Worm (Caenorhabditis elegans) whole organism, L2 larva: ENCODE measurements around the gene mrpl-16.

ENCODE experiments used
- C34F6.9 ChIP-seq: fragments of 150-350 bp; optimal IDR thresholded peaks from 2 replicates; lab custom pipeline; 2014; ENCODE audit warnings: missing biosample characterization, missing genetic modification characterization
- F13H6.1 ChIP-seq: sonication (generic microtip); optimal IDR thresholded peaks from 2 replicates; lab custom pipeline; 2016; ENCODE audit warnings: missing genetic modification characterization, missing compliant biosample characterization
- Y55F3AM.14 ChIP-seq: fragments of 200-800 bp; sonication (Bioruptor generic); optimal IDR thresholded peaks from 2 replicates; lab custom pipeline; 2018; ENCODE audit warnings: mild to moderate bottlenecking, missing genetic modification characterization, missing compliant biosample characterization
- ZK546.5 ChIP-seq: sonication (generic microtip); optimal IDR thresholded peaks from 2 replicates; lab custom pipeline; 2017; ENCODE audit warnings: missing biosample characterization, missing genetic modification characterization
- alr-1 ChIP-seq: fragments of 150-350 bp; optimal IDR thresholded peaks from 2 replicates; lab custom pipeline; 2014; ENCODE audit warnings: missing biosample characterization, missing genetic modification characterization
- aly-2 ChIP-seq: fragments of 150-350 bp; optimal IDR thresholded peaks from 2 replicates; lab custom pipeline; 2014; ENCODE audit warnings: missing biosample characterization, missing genetic modification characterization
- ama-1 ChIP-seq: fragments of 150-350 bp; optimal IDR thresholded peaks from 2 replicates; lab custom pipeline; 2018; ENCODE audit warnings: inconsistent platforms
- blmp-1 ChIP-seq: sonication (generic microtip); optimal IDR thresholded peaks from 2 replicates; lab custom pipeline; 2017; ENCODE audit warnings: missing genetic modification characterization, mild to moderate bottlenecking, missing compliant biosample characterization, antibody characterized with exemption, moderate library complexity; ENCODE audit not compliant: insufficient read depth
- ceh-16 ChIP-seq: fragments of 150-350 bp; optimal IDR thresholded peaks from 2 replicates; lab custom pipeline; 2014; ENCODE audit warnings: missing biosample characterization, missing genetic modification characterization
- ceh-82 ChIP-seq: fragments of 150-350 bp; optimal IDR thresholded peaks from 2 replicates; lab custom pipeline; 2014; ENCODE audit warnings: missing biosample characterization, missing genetic modification characterization
- crh-2 ChIP-seq: sonication (generic microtip); optimal IDR thresholded peaks from 2 replicates; lab custom pipeline; 2017; ENCODE audit warnings: missing biosample characterization, missing genetic modification characterization
- egl-27 ChIP-seq: sonication (generic microtip); optimal IDR thresholded peaks from 3 replicates; lab custom pipeline; 2017; ENCODE audit warnings: missing biosample characterization, missing genetic modification reagents, missing genetic modification characterization
- elt-3 ChIP-seq: sonication (generic microtip); optimal IDR thresholded peaks from 2 replicates; lab custom pipeline; 2017; ENCODE audit warnings: missing biosample characterization, missing genetic modification characterization
- fos-1 ChIP-seq: fragments of 150-350 bp; optimal IDR thresholded peaks from 2 replicates; lab custom pipeline; 2014; ENCODE audit warnings: missing biosample characterization, missing genetic modification characterization
- gmeb-1 ChIP-seq: fragments of 150-350 bp; optimal IDR thresholded peaks from 2 replicates; lab custom pipeline; 2014; ENCODE audit warnings: missing biosample characterization, missing genetic modification characterization
- lin-11 ChIP-seq: fragments of 150-350 bp; sonication (generic microtip); optimal IDR thresholded peaks from 2 replicates; lab custom pipeline; 2014; ENCODE audit warnings: missing biosample characterization, missing genetic modification characterization, inconsistent platforms, mixed read lengths
- lin-13 ChIP-seq: fragments of 150-350 bp; optimal IDR thresholded peaks from 2 replicates; lab custom pipeline; 2014; ENCODE audit warnings: missing biosample characterization, missing genetic modification reagents, missing genetic modification characterization
- lsy-2 ChIP-seq, 2 experiments: fragments of 150-350 bp in 1 of 2; sonication (generic microtip) in 1 of 2; optimal IDR thresholded peaks; 2 replicates each; lab custom pipeline; 2014 to 2017; ENCODE audit warnings: missing biosample characterization in 2 of 2, missing genetic modification characterization in 2 of 2
- mab-5 ChIP-seq: fragments of 150-350 bp; optimal IDR thresholded peaks from 2 replicates; lab custom pipeline; 2014; ENCODE audit warnings: missing biosample characterization, missing genetic modification characterization
- mdl-1 ChIP-seq, 2 experiments: fragments of 150-350 bp in 1 of 2; sonication (generic microtip) in 1 of 2; optimal IDR thresholded peaks; 2 replicates each; lab custom pipeline; 2017; ENCODE audit warnings: missing biosample characterization in 2 of 2, missing genetic modification characterization in 2 of 2
- nhr-10 ChIP-seq: sonication (generic microtip); optimal IDR thresholded peaks from 2 replicates; lab custom pipeline; 2017; ENCODE audit warnings: missing biosample characterization, missing genetic modification characterization
- nhr-129 ChIP-seq: fragments of 150-350 bp; optimal IDR thresholded peaks from 2 replicates; lab custom pipeline; 2014; ENCODE audit warnings: missing biosample characterization, missing genetic modification characterization
- nhr-21 ChIP-seq: fragments of 150-350 bp; optimal IDR thresholded peaks from 2 replicates; lab custom pipeline; 2014; ENCODE audit warnings: missing biosample characterization, missing genetic modification characterization
- nhr-23 ChIP-seq: fragments of 150-350 bp; optimal IDR thresholded peaks from 2 replicates; lab custom pipeline; 2014; ENCODE audit warnings: missing biosample characterization, missing genetic modification reagents, missing genetic modification characterization
- nhr-237 ChIP-seq: fragments of 150-350 bp; optimal IDR thresholded peaks from 2 replicates; lab custom pipeline; 2014; ENCODE audit warnings: missing biosample characterization, missing genetic modification characterization
- nhr-25 ChIP-seq: fragments of 150-350 bp; sonication (generic microtip); optimal IDR thresholded peaks from 3 replicates; lab custom pipeline; 2014; ENCODE audit warnings: missing biosample characterization, missing genetic modification characterization
- nhr-6 ChIP-seq: fragments of 150-350 bp; optimal IDR thresholded peaks from 2 replicates; lab custom pipeline; 2014; ENCODE audit warnings: missing biosample characterization, missing genetic modification characterization
- peb-1 ChIP-seq: fragments of 150-350 bp; optimal IDR thresholded peaks from 2 replicates; lab custom pipeline; 2014; ENCODE audit warnings: missing biosample characterization, missing genetic modification characterization
- sem-4 ChIP-seq: fragments of 150-350 bp; optimal IDR thresholded peaks from 2 replicates; lab custom pipeline; 2014; ENCODE audit warnings: missing biosample characterization, missing genetic modification reagents, missing genetic modification characterization
- skn-1 ChIP-seq: sonication (generic microtip); optimal IDR thresholded peaks from 2 replicates; lab custom pipeline; 2017; ENCODE audit warnings: missing biosample characterization, missing genetic modification characterization
- sma-3 ChIP-seq: sonication (generic microtip); optimal IDR thresholded peaks from 2 replicates; lab custom pipeline; 2016; ENCODE audit warnings: missing genetic modification reagents, missing genetic modification characterization, missing compliant biosample characterization
- sma-9 ChIP-seq, 2 experiments: fragments of 150-350 bp in 1 of 2; sonication (generic microtip) in 1 of 2; optimal IDR thresholded peaks; 2 replicates each; lab custom pipeline; 2014 to 2016; ENCODE audit warnings: missing genetic modification characterization in 2 of 2, mild to moderate bottlenecking in 1 of 2, missing biosample characterization in 1 of 2, missing compliant biosample characterization in 1 of 2, missing genetic modification reagents in 1 of 2, moderate library complexity in 1 of 2
- snpc-4 ChIP-seq: fragments of 150-350 bp; optimal IDR thresholded peaks from 2 replicates; lab custom pipeline; 2014; ENCODE audit warnings: missing biosample characterization, missing genetic modification characterization
- unc-55 ChIP-seq: fragments of 150-350 bp; sonication (generic microtip); optimal IDR thresholded peaks from 3 replicates; lab custom pipeline; 2014; ENCODE audit warnings: missing biosample characterization, missing genetic modification reagents, missing genetic modification characterization
- unc-62 ChIP-seq: fragments of 150-350 bp; optimal IDR thresholded peaks from 2 replicates; lab custom pipeline; 2014; ENCODE audit warnings: missing biosample characterization, missing genetic modification reagents, missing genetic modification characterization
- zag-1 ChIP-seq: fragments of 150-350 bp; optimal IDR thresholded peaks from 2 replicates; lab custom pipeline; 2014; ENCODE audit warnings: missing biosample characterization, missing genetic modification characterization
- ztf-1 ChIP-seq: fragments of 200-800 bp; sonication (Bioruptor generic); conservative IDR thresholded peaks from 2 replicates; pipeline ENCODE4 v1.3.6; 2022; ENCODE audit warnings: missing genetic modification characterization, missing compliant biosample characterization
- ztf-11 ChIP-seq: sonication (generic microtip); optimal IDR thresholded peaks from 2 replicates; lab custom pipeline; 2017; ENCODE audit warnings: missing biosample characterization, missing genetic modification characterization
- ztf-4 ChIP-seq: fragments of 150-350 bp; optimal IDR thresholded peaks from 2 replicates; lab custom pipeline; 2014; ENCODE audit warnings: missing biosample characterization, missing genetic modification characterization

mrpl-16 gene

ce11 chrIII:4706678-4707077 is 2.5 kb downstream of the mrpl-16 start, which contains the start of gene T04A8.13:
Gene T04A8.13 (plus strand): TSS chrIII:4706978.
- no peak for TF ChIP-seq alr-1 (tag; lab: Kevin White, UChicago)
- TF ChIP-seq nhr-23 (tag; lab: Kevin White, UChicago), result no peak

- no peak for TF ChIP-seq crh-2 (tag; lab: Kevin White, UChicago)
- TF ChIP-seq unc-55 (GFP tag; lab: Kevin White, UChicago), result peak; percentile 4
These were observed 4.7 kb downstream of the mrpl-16 start, which contains the start of gene T04A8.18 for ce11 chrIII:4708909-4709308. Gene T04A8.18 (plus strand): TSS chrIII:4709209.

- TF ChIP-seq mab-5 (tag; lab: Kevin White, UChicago) (no peak), nhr-25 (tag; lab: Kevin White, UChicago) (no peak), ztf-1 (GFP tag; lab: Robert Waterston, UW) (no peak), unc-55 (GFP tag; lab: Kevin White, UChicago) (no peak), ceh-82 (tag; lab: Kevin White, UChicago) (no peak), sem-4 (tag; lab: Kevin White, UChicago) (no peak), nhr-129 (tag; lab: Kevin White, UChicago) (no peak), blmp-1 (tag; lab: Kevin White, UChicago) (no peak), peb-1 (tag; lab: Kevin White, UChicago) (no peak), fos-1 (tag; lab: Kevin White, UChicago) (no peak), snpc-4 (no peak), zag-1 (tag; lab: Kevin White, UChicago) (no peak), aly-2 (tag; lab: Kevin White, UChicago) (no peak)
These were observed 10.9 kb downstream of the mrpl-16 start, which contains the start of gene him-18 for ce11 chrIII:4715088-4715487. Gene him-18 (minus strand): TSS chrIII:4715188.

DNA sequence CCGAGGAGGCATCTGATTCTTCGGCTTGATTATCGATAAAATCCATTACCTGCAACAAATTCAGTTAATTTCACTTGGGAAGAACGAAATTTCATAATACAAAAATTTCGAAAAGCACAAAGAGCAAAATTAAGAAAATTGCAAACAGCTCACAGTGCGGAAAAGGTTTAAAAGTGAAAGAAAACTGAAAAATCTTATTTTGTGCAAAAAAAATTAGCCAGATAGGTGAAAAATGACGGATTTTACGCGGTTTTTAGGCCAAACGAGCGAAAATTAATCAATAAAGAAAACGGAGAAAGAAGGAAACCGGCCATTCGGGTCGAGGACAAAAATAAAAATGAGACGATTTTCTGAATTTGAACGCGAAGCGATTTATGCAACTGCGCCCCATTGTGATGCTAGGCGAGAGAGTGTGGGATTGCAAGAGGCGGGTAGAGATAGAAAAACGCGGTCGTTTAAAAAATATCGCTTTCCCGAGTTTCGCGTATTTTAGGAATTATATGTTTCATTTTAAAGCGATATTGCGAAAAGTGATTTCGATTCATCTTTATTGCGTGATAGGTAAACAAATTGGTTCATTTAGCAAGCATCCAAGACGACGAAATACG is 16.5 kb downstream of the mrpl-16 start, which contains the start of gene emb-5:
Gene emb-5 (minus strand): TSS at position 51 of the 608 bp plus-strand sequence.
- TF ChIP-seq nhr-237 (tag; lab: Kevin White, UChicago) (no peak), F13H6.1 (tag; lab: Kevin White, UChicago) (no peak), unc-55 (GFP tag; lab: Kevin White, UChicago) (peak; percentile 83), sma-9 (GFP tag; optimal IDR thresholded peaks at IDR 0.05; lab: Kevin White, UChicago) (peak; percentile 69), sma-9 (tag; optimal IDR thresholded peaks at IDR 0.05; lab: Kevin White, UChicago) (no peak), sma-3 (GFP tag; lab: Kevin White, UChicago) (peak; percentile 45), ztf-11 (tag; lab: Kevin White, UChicago) (no peak), lin-11 (tag; lab: Kevin White, UChicago) (peak; percentile 32), peb-1 (tag; lab: Kevin White, UChicago) (no peak), nhr-129 (tag; lab: Kevin White, UChicago) (peak; percentile 71), nhr-25 (tag; lab: Kevin White, UChicago) (no peak), C34F6.9 (tag; lab: Kevin White, UChicago) (peak; percentile 62), nhr-23 (tag; lab: Kevin White, UChicago) (no peak), crh-2 (tag; lab: Kevin White, UChicago) (peak; percentile 65), fos-1 (tag; lab: Kevin White, UChicago) (peak; percentile 1), ceh-16 (tag; lab: Kevin White, UChicago) (no peak), ZK546.5 (no peak), mab-5 (tag; lab: Kevin White, UChicago) (peak; percentile 75), ztf-4 (tag; lab: Kevin White, UChicago) (no peak), mdl-1 (tag; optimal IDR thresholded peaks at IDR 0.05; lab: Kevin White, UChicago) (no peak), egl-27 (tag; lab: Kevin White, UChicago) (peak; percentile 9), nhr-6 (no peak), gmeb-1 (peak; percentile 95), lsy-2 (tag; optimal IDR thresholded peaks at IDR 0.05; lab: Kevin White, UChicago) (peak; percentile 56 to 81), nhr-21 (tag; lab: Kevin White, UChicago) (peak; percentile 6), blmp-1 (tag; lab: Kevin White, UChicago) (no peak)

DNA sequence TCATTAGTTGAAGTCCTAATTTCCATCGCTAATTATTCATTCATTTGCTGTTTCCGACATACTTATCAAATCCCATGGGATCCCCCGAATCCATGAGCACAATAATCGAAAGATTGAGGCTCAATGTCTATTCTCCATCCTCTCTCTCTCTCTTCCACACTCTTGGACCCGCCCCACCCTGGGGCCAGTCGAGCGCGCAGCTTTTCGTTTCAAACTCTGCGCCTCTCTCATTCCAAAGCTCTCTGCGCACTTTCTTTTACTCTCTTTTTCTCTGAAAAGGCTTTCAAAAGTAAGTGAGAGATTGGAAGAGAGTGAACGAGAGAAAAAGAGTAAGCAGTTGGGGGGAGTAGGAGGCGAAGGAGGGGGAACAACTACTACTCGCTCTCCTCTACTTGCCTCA is 17.5 kb downstream of the mrpl-16 start, which contains the start of gene acy-1:
Gene acy-1 (plus strand): TSS at position 346 of the 400 bp plus-strand sequence.
- TF ChIP-seq nhr-25 (tag; lab: Kevin White, UChicago) (no peak), unc-62 (no peak), C34F6.9 (tag; lab: Kevin White, UChicago) (peak; percentile 95), nhr-129 (tag; lab: Kevin White, UChicago) (peak; percentile 84), nhr-6 (peak; percentile 45), zag-1 (tag; lab: Kevin White, UChicago) (peak; percentile 77), mab-5 (tag; lab: Kevin White, UChicago) (peak; percentile 88), crh-2 (tag; lab: Kevin White, UChicago) (peak; percentile 79), F13H6.1 (tag; lab: Kevin White, UChicago) (peak; percentile 89), skn-1 (tag; lab: Kevin White, UChicago) (no peak), nhr-237 (tag; lab: Kevin White, UChicago) (no peak), sem-4 (tag; lab: Kevin White, UChicago) (peak; percentile 81), nhr-10 (no peak), unc-55 (GFP tag; lab: Kevin White, UChicago) (peak; percentile 95), lin-13 (GFP tag; lab: Kevin White, UChicago) (peak; percentile 81), ztf-1 (GFP tag; lab: Robert Waterston, UW) (no peak), sma-3 (GFP tag; lab: Kevin White, UChicago) (no peak), ama-1 (no peak), elt-3 (tag; lab: Kevin White, UChicago) (no peak), fos-1 (tag; lab: Kevin White, UChicago) (peak; percentile 57), lin-11 (tag; lab: Kevin White, UChicago) (peak; percentile 67), sma-9 (GFP tag; optimal IDR thresholded peaks at IDR 0.05; lab: Kevin White, UChicago) (peak; percentile 67), sma-9 (tag; optimal IDR thresholded peaks at IDR 0.05; lab: Kevin White, UChicago) (no peak), nhr-23 (tag; lab: Kevin White, UChicago) (no peak), Y55F3AM.14 (GFP tag; lab: Kevin White, UChicago) (peak; percentile 27)
